Worm (Caenorhabditis elegans): ENCODE data around the gene ttr-49.

Gene ttr-49

DNA sequence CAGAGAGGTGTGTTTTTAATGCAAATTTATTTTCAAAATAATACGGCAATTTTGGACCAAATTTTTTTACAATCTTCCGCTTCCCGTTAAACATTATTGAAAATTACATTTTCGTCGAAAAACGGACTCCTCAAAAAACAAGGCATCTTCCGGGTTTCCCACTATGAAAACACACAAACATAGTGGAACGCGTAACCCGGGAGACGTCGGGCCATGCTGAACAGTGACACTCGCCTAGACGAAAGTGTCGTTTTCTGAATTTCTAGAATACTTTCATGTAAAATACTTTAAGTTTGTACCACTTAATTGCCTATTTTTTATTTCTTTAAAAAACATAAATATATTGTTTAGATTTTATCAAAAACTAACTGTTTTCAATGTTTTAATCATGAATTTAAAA lies 35.6 kb upstream of the ttr-49 start (continued):
- no peak for TF ChIP-seq vab-15 (tag; optimal IDR thresholded peaks at IDR 0.05)
- TF ChIP-seq ceh-82 (tag; optimal IDR thresholded peaks at IDR 0.05), result no peak
- no peak for TF ChIP-seq nhr-77 (tag; optimal IDR thresholded peaks at IDR 0.05)
- TF ChIP-seq nhr-84 (tag; optimal IDR thresholded peaks at IDR 0.05), result no peak
- TF ChIP-seq egl-27 (tag; optimal IDR thresholded peaks at IDR 0.05), result no peak
- no peak for TF ChIP-seq C34B4.2 (tag; optimal IDR thresholded peaks at IDR 0.05)
- TF ChIP-seq fos-1 (tag; optimal IDR thresholded peaks at IDR 0.05), result no peak
- no peak for TF ChIP-seq sup-37 (GFP tag; optimal IDR thresholded peaks at IDR 0.05)
- TF ChIP-seq unc-30 (tag; optimal IDR thresholded peaks at IDR 0.05), result no peak
- TF ChIP-seq lin-35 (GFP tag; optimal IDR thresholded peaks at IDR 0.05), result no peak
- peak; percentile 9 for TF ChIP-seq nhr-85 (tag)
- no peak for TF ChIP-seq nhr-20 (tag; optimal IDR thresholded peaks at IDR 0.05)
- no peak for TF ChIP-seq elt-2 (tag; optimal IDR thresholded peaks at IDR 0.05)
- TF ChIP-seq mdl-1 (tag; optimal IDR thresholded peaks at IDR 0.05), result no peak
- TF ChIP-seq Y116A8C.19 (tag; optimal IDR thresholded peaks at IDR 0.05; ENCODE audit: borderline replicate concordance), result no peak
- no peak for TF ChIP-seq lin-39 (tag; optimal IDR thresholded peaks at IDR 0.05)
- no peak for TF ChIP-seq nhr-76 (tag; optimal IDR thresholded peaks at IDR 0.05)
- TF ChIP-seq ceh-90 (tag; optimal IDR thresholded peaks at IDR 0.05), result no peak

DNA sequence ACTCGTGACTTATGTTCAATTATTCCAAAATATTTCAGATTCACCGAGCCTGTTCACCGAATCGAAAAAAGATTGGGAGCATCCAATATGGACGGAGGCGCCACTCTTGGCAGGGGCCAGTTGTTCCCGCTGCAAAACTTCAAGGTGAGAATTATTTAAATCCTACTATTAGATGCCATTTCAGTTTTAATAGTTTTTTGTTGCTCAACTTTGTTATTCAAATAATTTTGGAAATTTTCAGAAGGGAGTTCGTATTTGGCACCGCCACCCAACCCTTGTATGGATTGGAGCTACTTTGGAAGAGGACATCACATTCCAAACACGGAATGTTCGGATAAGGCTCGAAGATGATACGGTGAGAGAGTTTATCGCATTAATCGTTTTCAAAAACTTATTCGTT lies 29.8 kb upstream of the ttr-49 start, which contains the start of gene hum-2:
Gene hum-2 (plus strand): TSS at position 33 of the 400 bp plus-strand sequence.
- TF ChIP-seq nhr-76 (tag; optimal IDR thresholded peaks at IDR 0.05), result no peak
- no peak for TF ChIP-seq efl-1 (optimal IDR thresholded peaks at IDR 0.05)
- TF ChIP-seq efl-1 (GFP tag; optimal IDR thresholded peaks at IDR 0.05 in 1 of 2), result peak in 1 of 2 experiments; percentile 45

DNA sequence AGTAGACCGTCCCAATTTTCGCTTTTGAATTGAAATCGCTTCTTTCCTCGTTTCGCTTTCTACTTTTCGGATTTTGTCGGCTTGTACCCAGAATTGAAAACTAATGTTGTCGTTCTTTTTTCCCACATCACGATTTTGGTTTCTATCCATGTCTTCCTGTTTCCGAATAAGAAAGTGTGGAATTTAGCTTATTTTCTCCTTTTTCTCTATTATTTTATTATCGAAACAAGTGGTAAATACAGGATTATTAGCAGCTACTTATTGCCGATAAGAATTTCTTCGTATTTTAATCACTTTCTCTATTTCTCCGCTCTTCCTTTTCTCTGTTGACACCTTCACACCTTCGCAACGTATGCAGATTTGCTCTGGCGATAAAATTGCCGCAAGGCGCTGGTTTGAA lies 28.6 kb upstream of the ttr-49 start:
- TF ChIP-seq C16A3.4 (tag; optimal IDR thresholded peaks at IDR 0.05) (no peak), efl-1 (optimal IDR thresholded peaks at IDR 0.05) (no peak), efl-1 (GFP tag; optimal IDR thresholded peaks at IDR 0.05 in 1 of 2) (peak in 1 of 2 experiments; percentile 62), ceh-82 (tag; optimal IDR thresholded peaks at IDR 0.05) (no peak), sptf-1 (tag; optimal IDR thresholded peaks at IDR 0.05) (no peak), blmp-1 (tag; optimal IDR thresholded peaks at IDR 0.05) (peak; percentile 25), zip-4 (GFP tag; optimal IDR thresholded peaks at IDR 0.05) (no peak)

DNA sequence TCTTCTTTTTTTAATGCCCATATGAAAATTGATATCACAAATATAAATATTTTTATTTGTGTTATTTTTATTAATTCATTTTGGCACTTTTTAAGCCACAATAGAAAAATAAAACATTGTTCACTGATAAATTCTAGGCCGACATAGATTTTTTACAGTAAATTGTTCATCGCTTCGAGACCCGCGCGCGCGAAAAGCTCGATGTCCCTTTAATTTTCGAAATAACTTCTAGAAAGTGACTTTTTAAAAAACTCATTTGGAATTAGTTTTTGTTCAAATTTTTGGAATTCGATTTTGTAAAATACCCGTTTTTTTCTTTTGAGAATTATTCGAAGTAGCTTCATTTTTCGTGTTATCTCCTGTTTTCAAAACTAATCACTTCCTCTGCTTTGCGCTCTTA lies 28.0 kb upstream of the ttr-49 start:
- TF ChIP-seq nhr-84 (tag; optimal IDR thresholded peaks at IDR 0.05) (no peak), mef-2 (tag; optimal IDR thresholded peaks at IDR 0.05) (no peak), vab-15 (tag; optimal IDR thresholded peaks at IDR 0.05) (no peak), efl-3 (GFP tag; optimal IDR thresholded peaks at IDR 0.05) (no peak), lin-35 (GFP tag; optimal IDR thresholded peaks at IDR 0.05) (no peak), nhr-71 (tag; optimal IDR thresholded peaks at IDR 0.05) (no peak), skn-1 (tag; optimal IDR thresholded peaks at IDR 0.05) (no peak), rnt-1 (tag; optimal IDR thresholded peaks at IDR 0.05) (no peak), aly-2 (tag; optimal IDR thresholded peaks at IDR 0.05) (no peak), ztf-4 (tag; optimal IDR thresholded peaks at IDR 0.05) (no peak), blmp-1 (tag; optimal IDR thresholded peaks at IDR 0.05) (no peak), pqm-1 (tag; optimal IDR thresholded peaks at IDR 0.05) (no peak), nhr-85 (tag) (no peak), efl-1 (optimal IDR thresholded peaks at IDR 0.05) (no peak), efl-1 (GFP tag; optimal IDR thresholded peaks at IDR 0.05 in 1 of 2) (no peak), nhr-77 (tag; optimal IDR thresholded peaks at IDR 0.05) (no peak)

DNA sequence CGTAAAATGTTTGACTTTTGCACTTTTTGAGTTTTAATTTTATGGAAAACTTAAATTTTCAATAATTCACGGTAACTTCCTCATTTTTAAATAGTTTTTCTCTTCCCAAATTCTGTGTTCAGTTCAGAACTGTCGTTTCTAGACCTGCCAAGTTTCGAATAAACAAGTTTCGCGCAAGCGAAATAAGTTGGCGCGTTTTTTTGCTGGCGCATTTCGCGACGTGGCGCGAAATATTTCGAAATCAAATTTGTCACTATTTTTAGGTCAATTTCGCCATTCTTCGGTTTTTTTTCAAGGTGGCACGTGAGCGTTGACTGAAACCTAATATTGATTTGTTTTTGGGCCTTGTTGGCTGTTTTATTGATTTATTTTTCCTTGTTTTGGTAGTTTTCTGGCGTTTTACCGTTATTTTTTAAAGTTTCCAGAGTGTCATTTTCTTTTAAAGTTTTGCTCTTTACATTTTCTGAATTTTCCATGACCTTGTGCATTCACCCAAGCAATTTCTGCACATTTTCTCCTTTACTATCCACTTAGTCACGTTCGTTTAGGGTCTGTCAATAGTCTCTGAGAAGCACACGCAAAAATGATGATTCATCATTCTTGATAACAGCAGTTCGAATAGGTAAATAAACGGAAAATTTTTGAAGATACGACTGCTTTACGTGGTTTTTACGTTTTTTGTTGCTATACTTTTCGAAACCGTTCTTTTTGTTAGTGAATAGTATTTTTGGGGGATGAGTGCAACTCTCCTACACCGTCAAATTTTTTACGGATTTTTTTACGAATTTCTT lies 26.4 kb upstream of the ttr-49 start:
- TF ChIP-seq dpl-1 (GFP tag; optimal IDR thresholded peaks at IDR 0.05), result peak in 2 of 3 experiments; percentile 4 to 15
- no peak for TF ChIP-seq grh-1 (GFP tag; IDR thresholded peaks at IDR 0.05)
- peak in 1 of 2 experiments; percentile 19 for TF ChIP-seq efl-1 (optimal IDR thresholded peaks at IDR 0.05)
- peak in 1 of 2 experiments; percentile 67 for TF ChIP-seq efl-1 (GFP tag; optimal IDR thresholded peaks at IDR 0.05 in 1 of 2)
- peak in 1 of 2 experiments; percentile 7 for TF ChIP-seq lin-35 (GFP tag; optimal IDR thresholded peaks at IDR 0.05)
- no peak for TF ChIP-seq hlh-4 (tag; optimal IDR thresholded peaks at IDR 0.05)
- no peak for TF ChIP-seq nhr-90 (tag; optimal IDR thresholded peaks at IDR 0.05; ENCODE audit: poor library complexity)
- no peak for TF ChIP-seq egl-13 (tag; optimal IDR thresholded peaks at IDR 0.05)

All from whole organism, L1 larva.